Worm (Caenorhabditis elegans) whole organism, late embryonic: ENCODE data around the gene che-10.

ENCODE experiments used
- elt-2 ChIP-seq: sonication (generic microtip); optimal IDR thresholded peaks from 2 replicates; lab custom pipeline; 2016; ENCODE audit warnings: missing genetic modification reagents, missing genetic modification characterization, missing compliant biosample characterization
- eyg-1 ChIP-seq: sonication (generic microtip); optimal IDR thresholded peaks from 2 replicates; lab custom pipeline; 2016; ENCODE audit warnings: missing genotype, missing genetic modification characterization, missing compliant biosample characterization
- lin-11 ChIP-seq: fragments of 200-800 bp; sonication (Bioruptor generic); optimal IDR thresholded peaks from 2 replicates; lab custom pipeline; 2018; ENCODE audit warnings: mild to moderate bottlenecking, missing genetic modification characterization, missing compliant biosample characterization
- nhr-11 ChIP-seq: fragments of 150-350 bp; optimal IDR thresholded peaks from 2 replicates; lab custom pipeline; 2014; ENCODE audit warnings: missing biosample characterization, missing genetic modification characterization
- pag-3 ChIP-seq: sonication (generic microtip); optimal IDR thresholded peaks from 2 replicates; lab custom pipeline; 2016; ENCODE audit warnings: missing compliant biosample characterization, missing genetic modification characterization, borderline replicate concordance
- pha-2 ChIP-seq: sonication (generic microtip); optimal IDR thresholded peaks from 2 replicates; lab custom pipeline; 2017; ENCODE audit warnings: mild to moderate bottlenecking, missing genetic modification characterization, missing compliant biosample characterization
- pha-4 ChIP-seq: fragments of 150-350 bp; optimal IDR thresholded peaks from 2 replicates; lab custom pipeline; 2018; ENCODE audit warnings: missing biosample characterization, missing genetic modification reagents, missing genetic modification characterization
- pros-1 ChIP-seq: fragments of 150-350 bp; optimal IDR thresholded peaks from 2 replicates; lab custom pipeline; 2014; ENCODE audit warnings: missing biosample characterization, missing genetic modification reagents, missing genetic modification characterization
- tbx-2 ChIP-seq: sonication (generic microtip); optimal IDR thresholded peaks from 2 replicates; lab custom pipeline; 2016; ENCODE audit warnings: missing genetic modification characterization, missing compliant biosample characterization
- unc-55 ChIP-seq: sonication (generic microtip); optimal IDR thresholded peaks from 2 replicates; lab custom pipeline; 2017; ENCODE audit warnings: missing biosample characterization, missing genetic modification reagents, missing genetic modification characterization

DNA sequence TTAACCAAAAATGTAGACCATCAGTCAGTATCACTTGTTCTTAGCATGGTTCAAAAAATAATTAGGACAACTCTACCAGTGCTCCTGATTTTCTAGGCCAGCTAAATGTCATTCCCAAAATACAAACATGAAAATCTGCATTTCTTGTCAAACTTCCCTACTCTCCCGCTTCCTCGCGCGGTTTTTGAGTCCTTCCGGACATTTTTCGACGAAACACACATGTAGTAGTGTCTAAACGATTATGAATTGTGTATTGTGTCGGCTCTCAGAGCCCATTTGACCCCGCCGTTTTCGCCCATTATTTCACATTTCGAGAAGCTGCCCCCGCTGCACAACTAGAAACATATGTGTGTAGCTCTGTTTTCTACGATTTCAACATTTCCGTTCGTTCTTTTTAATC, 11.5 kb downstream of the che-10 start, which contains the start of gene F35D11.1:
- TF ChIP-seq unc-55 (GFP tag; lab: Kevin White, UChicago), result no peak
- TF ChIP-seq lin-11 (tag; lab: Kevin White, UChicago), result no peak
- no peak for TF ChIP-seq eyg-1
- no peak for TF ChIP-seq pha-4 (tag; lab: Kevin White, UChicago)
- TF ChIP-seq elt-2 (tag; lab: Kevin White, UChicago), result no peak
- TF ChIP-seq pha-2, result no peak
- no peak for TF ChIP-seq pros-1 (tag; lab: Kevin White, UChicago)
- no peak for TF ChIP-seq tbx-2
- no peak for TF ChIP-seq nhr-11 (tag; lab: Kevin White, UChicago)
- TF ChIP-seq pag-3 (tag; lab: Kevin White, UChicago), result no peak
